Fruit fly (Drosophila melanogaster): ENCODE results near the gene CG9030.
A peak's percentile ranks its signal among the peaks of the same experiment; 100 is the strongest.

DNA sequence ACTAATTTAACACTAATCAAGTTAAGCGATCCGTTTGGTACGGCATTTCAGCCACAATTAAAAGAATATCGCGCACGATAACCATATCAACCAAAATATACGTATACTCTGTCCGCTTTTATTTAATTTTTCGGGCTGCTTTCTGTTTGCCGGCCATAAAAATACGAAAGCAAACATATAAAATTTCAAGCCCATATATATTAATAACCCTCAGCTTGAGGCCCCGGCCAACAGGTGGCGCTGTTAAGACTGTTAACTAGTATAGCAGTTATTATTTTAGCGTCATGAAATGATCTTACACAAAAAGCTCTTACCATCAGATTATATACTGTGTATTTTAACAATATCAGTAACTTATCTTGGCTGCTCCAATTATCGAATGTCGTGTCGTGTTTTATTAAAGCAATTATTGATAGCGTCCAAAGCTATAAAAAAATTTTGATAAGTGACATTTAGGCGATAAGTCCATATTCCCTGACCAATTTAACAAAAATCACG is 36.1 kb downstream of the CG9030 start, which contains the start of gene Eo:
- TF ChIP-seq CG8478 (optimal IDR thresholded peaks at IDR 0.05) (no peak), CTCF (optimal IDR thresholded peaks at IDR 0.05) (peak; percentile 67 to 74)
